Worm (Caenorhabditis elegans) whole organism, L4 larva: ENCODE measurements around the gene fbxa-36.

ENCODE experiments used
- ama-1 ChIP-seq: fragments of 150-350 bp; optimal IDR thresholded peaks from 2 replicates; lab custom pipeline; 2014; ENCODE audit warnings: inconsistent platforms, mixed read lengths
- dpl-1 ChIP-seq: fragments of 150-350 bp; optimal IDR thresholded peaks from 2 replicates; lab custom pipeline; 2014; ENCODE audit warnings: missing biosample characterization, missing genetic modification reagents, missing genetic modification characterization
- egl-27 ChIP-seq: sonication (generic microtip); optimal IDR thresholded peaks from 3 replicates; lab custom pipeline; 2017; ENCODE audit warnings: missing biosample characterization, missing genetic modification reagents, missing genetic modification characterization
- lin-15B ChIP-seq: fragments of 150-350 bp; sonication (generic microtip); optimal IDR thresholded peaks from 3 replicates; lab custom pipeline; 2014; ENCODE audit warnings: missing biosample characterization, missing genetic modification characterization
- lin-39 ChIP-seq: fragments of 150-350 bp; optimal IDR thresholded peaks from 2 replicates; lab custom pipeline; 2014; ENCODE audit warnings: missing biosample characterization, missing genetic modification reagents, missing genetic modification characterization
- madf-5 ChIP-seq, 2 experiments: fragments of 200-800 bp; sonication (Bioruptor generic); IDR thresholded peaks; 2 replicates each; pipeline ENCODE4 v1.3.6; 2022; ENCODE audit warnings: missing compliant biosample characterization in 2 of 2, missing genetic modification characterization in 2 of 2
- nhr-237 ChIP-seq: sonication (generic microtip); optimal IDR thresholded peaks from 2 replicates; lab custom pipeline; 2017; ENCODE audit warnings: missing biosample characterization, missing genetic modification characterization
- pha-4 ChIP-seq, 2 experiments: fragments of 150-350 bp in 1 of 2; fragments of 200-800 bp in 1 of 2; sonication (Bioruptor generic) in 1 of 2; IDR thresholded peaks in 1 of 2; optimal IDR thresholded peaks in 1 of 2; 2 replicates each; pipeline versions ENCODE4 v1.3.6 to Lab custom; 2014 to 2022; ENCODE audit warnings: missing genetic modification characterization in 2 of 2, missing genetic modification reagents in 2 of 2, missing biosample characterization in 1 of 2, missing compliant biosample characterization in 1 of 2
- snpc-1.2 ChIP-seq: fragments of 200-800 bp; sonication (Bioruptor generic); IDR thresholded peaks from 2 replicates; pipeline ENCODE4 v1.3.6; 2022; ENCODE audit warnings: missing genetic modification reagents, missing genetic modification characterization, missing compliant biosample characterization
- unc-39 ChIP-seq: sonication (generic microtip); optimal IDR thresholded peaks from 2 replicates; lab custom pipeline; 2017; ENCODE audit warnings: missing biosample characterization, missing genetic modification characterization
- unc-62 ChIP-seq, 3 experiments: fragments of 150-350 bp in 1 of 3; sonication (generic microtip); optimal IDR thresholded peaks in 2 of 3; peaks in 1 of 3; 1 replicate in 1 of 3; 2 replicates in 2 of 3; lab custom pipeline; 2014 to 2017; ENCODE audit warnings: missing biosample characterization in 3 of 3, missing genetic modification characterization in 3 of 3, missing genetic modification reagents in 3 of 3, missing genotype in 1 of 3

DNA sequence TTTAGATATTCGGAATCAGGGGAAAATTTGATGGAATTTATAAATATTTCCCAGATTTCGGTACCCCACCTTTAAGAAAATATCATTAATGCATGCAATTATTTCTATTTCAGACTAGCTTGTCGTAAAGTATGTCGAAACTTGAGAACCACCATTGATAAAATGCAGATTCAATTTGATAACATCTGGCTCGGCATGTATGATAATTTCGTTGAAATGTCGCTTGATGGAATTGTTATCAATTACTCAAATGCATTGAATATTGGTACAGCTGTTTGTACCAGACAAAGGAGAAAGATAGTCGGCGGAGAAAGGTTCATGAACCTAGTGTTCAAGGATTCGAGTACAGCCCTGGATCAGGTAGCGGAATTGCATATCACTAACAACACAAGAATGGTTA is 38.9 kb upstream of the fbxa-36 start, which contains the start of gene Y82E9BL.19:
- TF ChIP-seq snpc-1.2 (GFP tag; lab: Robert Waterston, UW) (no peak), egl-27 (no peak), dpl-1 (GFP tag; lab: Kevin White, UChicago) (no peak), unc-62 (GFP tag; optimal IDR thresholded peaks at IDR 0.05 in 1 of 2; lab: Kevin White, UChicago) (peak in 1 of 2 experiments; percentile 34), unc-62 (tag; optimal IDR thresholded peaks at IDR 0.05; lab: Kevin White, UChicago) (no peak), ama-1 (lab: Kevin White, UChicago) (no peak), lin-39 (tag; lab: Kevin White, UChicago) (no peak), pha-4 (GFP tag; IDR thresholded peaks at IDR 0.05; lab: Robert Waterston, UW) (no peak), pha-4 (tag; optimal IDR thresholded peaks at IDR 0.05; lab: Kevin White, UChicago) (no peak), nhr-237 (no peak), lin-15B (no peak), madf-5 (GFP tag; IDR thresholded peaks at IDR 0.05; lab: Robert Waterston, UW) (no peak), unc-39 (tag; lab: Kevin White, UChicago) (no peak)
